Fruit fly (Drosophila melanogaster) whole organism, embryonic: ENCODE data around the gene lva.

Experiments
- Abd-B ChIP-seq: fragments of 200-800 bp; sonication (Bioruptor generic); optimal IDR thresholded peaks from 2 replicates; lab custom pipeline; 2018; ENCODE audit warnings: missing biosample characterization, mild to moderate bottlenecking, missing genetic modification characterization, moderate library complexity
- Ada2b ChIP-seq: fragments of 200-800 bp; sonication (Bioruptor generic); IDR thresholded peaks from 2 replicates; pipeline ENCODE4 v1.3.6; 2022; ENCODE audit warnings: missing biosample characterization, missing genetic modification characterization
- Adf1 ChIP-seq: fragments of 200-800 bp; sonication (Bioruptor generic); IDR thresholded peaks from 2 replicates; pipeline ENCODE4 v1.3.6; 2022; ENCODE audit warnings: missing biosample characterization, missing genetic modification characterization
- B-H2 ChIP-seq: fragments of 200-800 bp; sonication (Bioruptor generic); optimal IDR thresholded peaks from 2 replicates; lab custom pipeline; 2018; ENCODE audit warnings: missing biosample characterization, mild to moderate bottlenecking, missing genetic modification characterization
- BEAF-32 ChIP-seq: fragments of 200-800 bp; sonication (Bioruptor generic); optimal IDR thresholded peaks from 3 replicates; lab custom pipeline; 2017; ENCODE audit warnings: missing biosample characterization, missing genetic modification characterization, mild to moderate bottlenecking, moderate library complexity, missing genetic modification reagents
- CG10209 ChIP-seq: fragments of 200-800 bp; sonication (Bioruptor generic); optimal IDR thresholded peaks from 3 replicates; lab custom pipeline; 2017; ENCODE audit warnings: missing biosample characterization, mild to moderate bottlenecking, missing genetic modification characterization, missing genetic modification reagents
- CG10462 ChIP-seq: fragments of 200-800 bp; sonication (Bioruptor generic); optimal IDR thresholded peaks from 2 replicates; lab custom pipeline; 2016; ENCODE audit warnings: missing biosample characterization, missing genetic modification characterization
- CG10959 ChIP-seq: fragments of 200-800 bp; sonication (Bioruptor generic); IDR thresholded peaks from 2 replicates; pipeline ENCODE4 v1.3.6; 2022; ENCODE audit warnings: missing biosample characterization, missing genetic modification characterization
- CG12391 ChIP-seq: fragments of 200-800 bp; sonication (Bioruptor generic); optimal IDR thresholded peaks from 3 replicates; lab custom pipeline; 2018; ENCODE audit warnings: missing biosample characterization, mild to moderate bottlenecking, missing genetic modification characterization, moderate library complexity
- CG15073 ChIP-seq: fragments of 200-800 bp; sonication (Bioruptor generic); optimal IDR thresholded peaks from 2 replicates; lab custom pipeline; 2016; ENCODE audit warnings: missing biosample characterization, missing genetic modification characterization
- CG1603 ChIP-seq: fragments of 200-800 bp; sonication (Bioruptor generic); optimal IDR thresholded peaks from 2 replicates; lab custom pipeline; 2019; ENCODE audit warnings: missing biosample characterization, mild to moderate bottlenecking, missing genetic modification characterization, moderate library complexity
- CG16863 ChIP-seq: fragments of 200-800 bp; sonication (Bioruptor generic); optimal IDR thresholded peaks from 3 replicates; lab custom pipeline; 2016; ENCODE audit warnings: missing biosample characterization, missing genetic modification characterization
- CG17912 ChIP-seq: fragments of 200-800 bp; sonication (Bioruptor generic); optimal IDR thresholded peaks from 2 replicates; lab custom pipeline; 2018; ENCODE audit warnings: missing biosample characterization, mild to moderate bottlenecking, missing genetic modification characterization
- CG2889 ChIP-seq: fragments of 200-800 bp; sonication (Bioruptor generic); IDR thresholded peaks from 3 replicates; pipeline ENCODE4 v1.3.6; 2022; ENCODE audit warnings: missing biosample characterization, missing genetic modification characterization
- CG30020 ChIP-seq: fragments of 200-800 bp; optimal IDR thresholded peaks from 2 replicates; lab custom pipeline; 2019; ENCODE audit warnings: missing biosample characterization, mild to moderate bottlenecking, missing genetic modification characterization, moderate library complexity
- CG32767 ChIP-seq: fragments of 200-800 bp; sonication (Bioruptor generic); IDR thresholded peaks from 2 replicates; pipeline ENCODE4 v1.3.6; 2022; ENCODE audit warnings: missing biosample characterization, missing genetic modification characterization
- CG33557 ChIP-seq: fragments of 200-800 bp; sonication (Bioruptor generic); optimal IDR thresholded peaks from 2 replicates; lab custom pipeline; 2019; ENCODE audit warnings: missing biosample characterization, mild to moderate bottlenecking, missing genetic modification characterization, moderate library complexity
- CG9876 ChIP-seq: fragments of 200-800 bp; sonication (Bioruptor generic); optimal IDR thresholded peaks from 2 replicates; lab custom pipeline; 2016; ENCODE audit warnings: missing biosample characterization, missing genetic modification characterization
- Camta ChIP-seq: fragments of 200-800 bp; sonication (Bioruptor generic); optimal IDR thresholded peaks from 2 replicates; lab custom pipeline; 2016; ENCODE audit warnings: missing biosample characterization, missing genetic modification characterization
- CkIIα-i1 ChIP-seq: fragments of 200-800 bp; sonication (Bioruptor generic); IDR thresholded peaks from 2 replicates; pipeline ENCODE4 v1.3.6; 2022; ENCODE audit warnings: missing biosample characterization, missing genetic modification characterization
- CrebB ChIP-seq: fragments of 200-800 bp; sonication (Bioruptor generic); optimal IDR thresholded peaks from 3 replicates; lab custom pipeline; 2018; ENCODE audit warnings: missing biosample characterization, mild to moderate bottlenecking, missing genetic modification characterization
- Deaf1 ChIP-seq: fragments of 200-800 bp; optimal IDR thresholded peaks from 3 replicates; lab custom pipeline; 2019; ENCODE audit warnings: missing biosample characterization, mild to moderate bottlenecking, missing genetic modification characterization, moderate library complexity
- Dll ChIP-seq: fragments of 200-800 bp; sonication (Bioruptor generic); IDR thresholded peaks from 4 replicates; pipeline ENCODE4 v1.3.6; 2022; ENCODE audit warnings: missing biosample characterization, missing genetic modification characterization; ENCODE audit not compliant: partially characterized antibody
- Eip74EF ChIP-seq, 2 experiments: fragments of 200-800 bp in 1 of 2; fragments of >200 bp in 1 of 2; sonication (Bioruptor generic) in 1 of 2; optimal IDR thresholded peaks; 2 replicates each; lab custom pipeline; 2017 to 2019; ENCODE audit warnings: missing biosample characterization in 2 of 2, missing genetic modification characterization in 2 of 2, mild to moderate bottlenecking in 1 of 2, moderate library complexity in 1 of 2
- Elba2 ChIP-seq: fragments of 200-800 bp; sonication (Bioruptor generic); optimal IDR thresholded peaks from 3 replicates; lab custom pipeline; 2016; ENCODE audit warnings: missing biosample characterization, missing genetic modification characterization
- HLH54F ChIP-seq: fragments of 200-800 bp; sonication (Bioruptor generic); optimal IDR thresholded peaks from 3 replicates; lab custom pipeline; 2016; ENCODE audit warnings: missing biosample characterization, missing genetic modification characterization
- Hmx ChIP-seq: fragments of 200-800 bp; sonication (Bioruptor generic); optimal IDR thresholded peaks from 2 replicates; lab custom pipeline; 2016; ENCODE audit warnings: missing biosample characterization, missing genetic modification characterization
- MESR4 ChIP-seq: fragments of 200-800 bp; sonication (Bioruptor generic); optimal IDR thresholded peaks from 2 replicates; lab custom pipeline; 2018; ENCODE audit warnings: missing biosample characterization, mild to moderate bottlenecking, missing genetic modification characterization, moderate library complexity
- NC2β ChIP-seq: fragments of 200-800 bp; sonication (Bioruptor generic); optimal IDR thresholded peaks from 2 replicates; lab custom pipeline; 2016; ENCODE audit warnings: missing biosample characterization, missing genetic modification characterization
- Neu2 ChIP-seq: fragments of 200-800 bp; sonication (Bioruptor generic); optimal IDR thresholded peaks from 3 replicates; lab custom pipeline; 2016; ENCODE audit warnings: missing biosample characterization, missing genetic modification characterization, borderline replicate concordance
- Scr ChIP-seq: fragments of 200-800 bp; sonication (Bioruptor generic); IDR thresholded peaks from 2 replicates; pipeline ENCODE4 v1.3.6; 2022; ENCODE audit warnings: missing biosample characterization, missing genetic modification characterization; ENCODE audit not compliant: partially characterized antibody
- Ssrp ChIP-seq: fragments of 200-800 bp; sonication (Bioruptor generic); optimal IDR thresholded peaks from 2 replicates; lab custom pipeline; 2018; ENCODE audit warnings: missing biosample characterization, mild to moderate bottlenecking, missing genetic modification characterization, moderate library complexity
- Xbp1 ChIP-seq: fragments of 200-800 bp; sonication (Bioruptor generic); optimal IDR thresholded peaks from 3 replicates; lab custom pipeline; 2016; ENCODE audit warnings: missing biosample characterization, mild to moderate bottlenecking, missing genetic modification characterization
- chif ChIP-seq, 2 experiments: fragments of 200-800 bp; sonication (Bioruptor generic); optimal IDR thresholded peaks; 3 replicates each; lab custom pipeline; 2016; ENCODE audit warnings: missing biosample characterization in 2 of 2, missing genetic modification characterization in 2 of 2
- dati ChIP-seq: fragments of 200-800 bp; sonication (Bioruptor generic); IDR thresholded peaks from 2 replicates; pipeline ENCODE4 v1.3.6; 2022; ENCODE audit warnings: missing biosample characterization, missing genetic modification characterization
- dimm ChIP-seq: fragments of 200-800 bp; sonication (Bioruptor generic); IDR thresholded peaks from 2 replicates; pipeline ENCODE4 v1.3.6; 2022; ENCODE audit warnings: missing biosample characterization, missing genetic modification characterization
- eve ChIP-seq, 2 experiments: fragments of >200 bp; optimal IDR thresholded peaks; 2 replicates each; lab custom pipeline; 2017; ENCODE audit warnings: missing biosample characterization in 2 of 2, missing genetic modification characterization in 2 of 2
- ewg ChIP-seq: fragments of 200-800 bp; sonication (Bioruptor generic); optimal IDR thresholded peaks from 3 replicates; lab custom pipeline; 2017; ENCODE audit warnings: mild to moderate bottlenecking, missing biosample characterization, missing genetic modification reagents, missing genetic modification characterization
- eyg ChIP-seq: fragments of 200-800 bp; sonication (Bioruptor generic); optimal IDR thresholded peaks from 3 replicates; lab custom pipeline; 2016; ENCODE audit warnings: missing biosample characterization, missing genetic modification characterization
- gsb-n ChIP-seq: fragments of 200-800 bp; sonication (Bioruptor generic); optimal IDR thresholded peaks from 3 replicates; lab custom pipeline; 2018; ENCODE audit warnings: missing biosample characterization, mild to moderate bottlenecking, missing genetic modification characterization
- jumu ChIP-seq: fragments of 200-800 bp; sonication (Bioruptor generic); optimal IDR thresholded peaks from 3 replicates; lab custom pipeline; 2016; ENCODE audit warnings: missing biosample characterization, missing genetic modification characterization
- lola ChIP-seq, 3 experiments: fragments of >200 bp in 2 of 3; fragments of 200-800 bp in 1 of 3; sonication (Bioruptor generic) in 1 of 3; optimal IDR thresholded peaks; 2 replicates each; lab custom pipeline; 2017 to 2019; ENCODE audit warnings: missing biosample characterization in 3 of 3, missing genetic modification characterization in 3 of 3, mild to moderate bottlenecking in 1 of 3, moderate library complexity in 1 of 3
- onecut ChIP-seq: fragments of 200-800 bp; sonication (Bioruptor generic); IDR thresholded peaks from 2 replicates; pipeline ENCODE4 v1.3.6; 2022; ENCODE audit warnings: missing biosample characterization, missing genetic modification characterization
- peb ChIP-seq: fragments of 200-800 bp; sonication (Bioruptor generic); IDR thresholded peaks from 2 replicates; pipeline ENCODE4 v1.3.6; 2022; ENCODE audit warnings: missing biosample characterization, missing genetic modification characterization
- phol ChIP-seq: fragments of 200-800 bp; sonication (Bioruptor generic); optimal IDR thresholded peaks from 3 replicates; lab custom pipeline; 2018; ENCODE audit warnings: missing biosample characterization, mild to moderate bottlenecking, missing genetic modification characterization, moderate library complexity
- ranshi ChIP-seq: fragments of 200-800 bp; sonication (Bioruptor generic); IDR thresholded peaks from 2 replicates; pipeline ENCODE4 v1.3.6; 2022; ENCODE audit warnings: missing biosample characterization, missing genetic modification characterization
- sens ChIP-seq: fragments of 200-800 bp; sonication (Bioruptor generic); peaks from one replicate; lab custom pipeline; 2016; ENCODE audit warnings: missing biosample characterization, missing genetic modification characterization
- slou ChIP-seq: fragments of 200-800 bp; sonication (Bioruptor generic); optimal IDR thresholded peaks from 3 replicates; lab custom pipeline; 2016; ENCODE audit warnings: missing biosample characterization, missing genetic modification characterization
- sug ChIP-seq: fragments of 200-800 bp; optimal IDR thresholded peaks from 2 replicates; lab custom pipeline; 2019; ENCODE audit warnings: missing biosample characterization, mild to moderate bottlenecking, missing genetic modification characterization, moderate library complexity
- tgo ChIP-seq: fragments of 200-800 bp; sonication (Bioruptor generic); IDR thresholded peaks from 3 replicates; pipeline ENCODE4 v1.3.6; 2022; ENCODE audit warnings: missing biosample characterization, missing genetic modification characterization
- vfl ChIP-seq: fragments of 200-800 bp; sonication (Bioruptor generic); optimal IDR thresholded peaks from 2 replicates; lab custom pipeline; 2016; ENCODE audit warnings: missing biosample characterization, missing genetic modification characterization

lva gene

DNA sequence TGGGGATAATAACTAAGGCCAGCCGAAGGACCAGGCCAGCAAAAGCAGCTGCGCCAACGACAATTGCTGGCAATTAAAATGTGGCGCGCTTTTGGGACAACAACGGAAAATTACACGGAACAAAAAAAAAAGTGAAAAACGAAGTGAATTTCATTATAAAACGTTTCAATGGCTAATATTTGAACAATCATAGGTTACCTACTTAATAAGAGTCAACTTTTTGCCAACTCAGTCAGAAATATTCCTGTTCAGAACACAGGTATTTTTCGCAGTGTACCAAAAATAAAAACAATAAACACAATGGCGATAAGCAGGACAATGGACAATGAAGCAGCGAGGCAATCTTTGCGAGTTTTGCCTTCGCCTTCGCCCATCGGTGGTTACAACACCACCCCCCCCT lies 39.9 kb upstream of the lva start (continued):
- TF ChIP-seq Camta (GFP tag; lab: Kevin White, UChicago) (no peak), Hmx (GFP tag; lab: Kevin White, UChicago) (no peak), Ssrp (peak; percentile 32), lola (GFP tag; optimal IDR thresholded peaks at IDR 0.05; lab: Kevin White, UChicago) (peak in 1 of 3 experiments; percentile 1), Scr (GFP tag; lab: Robert Waterston, UW) (no peak), tgo (GFP tag; lab: Robert Waterston, UW) (no peak), CG30020 (tag; lab: Kevin White, UChicago) (no peak), Dll (no peak), gsb-n (tag; lab: Kevin White, UChicago) (no peak), CG10209 (GFP tag; lab: Kevin White, UChicago) (peak; percentile 33), CG33557 (no peak), eyg (no peak), CG9876 (GFP tag; lab: Kevin White, UChicago) (no peak), onecut (GFP tag; lab: Robert Waterston, UW) (no peak), Elba2 (GFP tag; lab: Kevin White, UChicago) (no peak), NC2β (GFP tag; lab: Kevin White, UChicago) (no peak), dati (GFP tag; lab: Robert Waterston, UW) (no peak), BEAF-32 (GFP tag; lab: Kevin White, UChicago) (no peak), Xbp1 (GFP tag; lab: Kevin White, UChicago) (peak; percentile 39), Abd-B (peak; percentile 16), CrebB (no peak), CG32767 (GFP tag; lab: Robert Waterston, UW) (no peak), HLH54F (GFP tag; lab: Kevin White, UChicago) (no peak), dimm (GFP tag; lab: Robert Waterston, UW) (0 out of 2 replicates have a peak, but pooled peaks have one; percentile 27), sug (tag; lab: Kevin White, UChicago) (no peak), vfl (GFP tag; lab: Kevin White, UChicago) (no peak), CkIIα-i1 (GFP tag; lab: Robert Waterston, UW) (no peak), Deaf1 (tag; lab: Kevin White, UChicago) (no peak), ewg (GFP tag; lab: Kevin White, UChicago) (no peak), eve (GFP tag; optimal IDR thresholded peaks at IDR 0.05; lab: Kevin White, UChicago) (no peak), ranshi (GFP tag; lab: Robert Waterston, UW) (peak; percentile 34; the same call in 1 of the 2 replicates), chif (GFP tag; optimal IDR thresholded peaks at IDR 0.05; lab: Kevin White, UChicago) (no peak), CG16863 (no peak), CG10462 (GFP tag; lab: Kevin White, UChicago) (peak; percentile 5), CG10959 (GFP tag; lab: Robert Waterston, UW) (no peak), Adf1 (GFP tag; lab: Robert Waterston, UW) (no peak), Eip74EF (GFP tag; optimal IDR thresholded peaks at IDR 0.05; lab: Kevin White, UChicago) (no peak), Ada2b (peak; percentile 38; the same call in 1 of the 2 replicates), peb (GFP tag; lab: Robert Waterston, UW) (no peak), CG2889 (GFP tag; lab: Robert Waterston, UW) (no peak), B-H2 (GFP tag; lab: Kevin White, UChicago) (no peak), MESR4 (no peak), slou (GFP tag; lab: Kevin White, UChicago) (no peak), CG1603 (tag; lab: Kevin White, UChicago) (peak; percentile 45), CG17912 (GFP tag; lab: Kevin White, UChicago) (no peak), sens (GFP tag; lab: Kevin White, UChicago) (peak; percentile 71), CG15073 (GFP tag; lab: Kevin White, UChicago) (no peak), CG12391 (tag; lab: Kevin White, UChicago) (peak; percentile 33), jumu (no peak), phol (tag; lab: Kevin White, UChicago) (peak; percentile 40), Neu2 (GFP tag; lab: Kevin White, UChicago) (no peak)
